Fruit fly (Drosophila melanogaster): ENCODE data around the gene CG1113.

Gene CG1113

dm6 chr3R:5219466-5219865 lies 33.5 kb upstream of the CG1113 start, which contains the start of the genes Prosbeta2R2 and CG1116 (continued):
- TF ChIP-seq HLH4C (GFP tag; IDR thresholded peaks at IDR 0.05; ENCODE audit: partially characterized antibody) (0 out of 3 replicates have a peak, but pooled peaks have one; percentile 34), unc-4 (GFP tag; IDR thresholded peaks at IDR 0.05; ENCODE audit: partially characterized antibody) (peak; percentile 57), CG9797 (GFP tag; optimal IDR thresholded peaks at IDR 0.05) (peak; percentile 88), cato (GFP tag; optimal IDR thresholded peaks at IDR 0.05; ENCODE audit: borderline replicate concordance) (no peak), CG17186 (GFP tag; optimal IDR thresholded peaks at IDR 0.05) (peak; percentile 35), bbx (GFP tag; IDR thresholded peaks at IDR 0.05; ENCODE audit: partially characterized antibody) (peak; percentile 73), CG6791 (GFP tag; IDR thresholded peaks at IDR 0.05; ENCODE audit: partially characterized antibody) (peak; percentile 44; the same call in 1 of the 3 replicates), CG13287 (GFP tag; IDR thresholded peaks at IDR 0.05; ENCODE audit: partially characterized antibody) (peak; percentile 77), CG16813 (GFP tag; IDR thresholded peaks at IDR 0.05; ENCODE audit: partially characterized antibody) (peak; percentile 55; the same call in 2 of the 3 replicates), Aef1 (GFP tag; IDR thresholded peaks at IDR 0.05) (no peak), Scr (GFP tag; IDR thresholded peaks at IDR 0.05; ENCODE audit: partially characterized antibody) (peak; percentile 48), vvl (GFP tag; IDR thresholded peaks at IDR 0.05) (0 out of 2 replicates have a peak, but pooled peaks have one; percentile 12), pzg (GFP tag; optimal IDR thresholded peaks at IDR 0.05) (peak; percentile 71), Gsc (GFP tag; IDR thresholded peaks at IDR 0.05) (no peak), Xrp1 (GFP tag; IDR thresholded peaks at IDR 0.05) (no peak), CG4617 (GFP tag; optimal IDR thresholded peaks at IDR 0.05; ENCODE audit: borderline replicate concordance) (peak; percentile 62), CG15514 (GFP tag; optimal IDR thresholded peaks at IDR 0.05) (peak; percentile 42), Ravus (GFP tag; IDR thresholded peaks at IDR 0.05) (no peak), Dref (GFP tag; IDR thresholded peaks at IDR 0.05) (peak; percentile 81), Sry-δ (GFP tag; optimal IDR thresholded peaks at IDR 0.05) (peak; percentile 80), CG33213 (GFP tag; optimal IDR thresholded peaks at IDR 0.05) (no peak), stwl (tag; optimal IDR thresholded peaks at IDR 0.05) (peak; percentile 3), Sin3A (optimal IDR thresholded peaks at IDR 0.05) (peak; percentile 42), Doc3 (GFP tag; IDR thresholded peaks at IDR 0.05; ENCODE audit: partially characterized antibody) (peak; percentile 54; the same call in 1 of the 3 replicates), CG7963 (GFP tag; IDR thresholded peaks at IDR 0.05; ENCODE audit: partially characterized antibody) (peak; percentile 63; the same call in 2 of the 3 replicates), hbn (GFP tag; IDR thresholded peaks at IDR 0.05; ENCODE audit: partially characterized antibody) (peak; percentile 30; the same call in 1 of the 2 replicates), CG30020 (tag; optimal IDR thresholded peaks at IDR 0.05) (no peak), MESR4 (GFP tag; optimal IDR thresholded peaks at IDR 0.05) (peak; percentile 78), CG1603 (tag; optimal IDR thresholded peaks at IDR 0.05) (peak; percentile 28), CG14860 (GFP tag; IDR thresholded peaks at IDR 0.05; ENCODE audit: partially characterized antibody) (peak; percentile 28; the same call in 1 of the 3 replicates), Opbp (GFP tag; IDR thresholded peaks at IDR 0.05; ENCODE audit: partially characterized antibody) (peak; percentile 47; the same call in 2 of the 3 replicates), CG34224 (GFP tag; IDR thresholded peaks at IDR 0.05; ENCODE audit: partially characterized antibody) (peak; percentile 58), CG7987 (GFP tag; optimal IDR thresholded peaks at IDR 0.05) (no peak), Med (GFP tag) (peak; percentile 80), Oli (tag; optimal IDR thresholded peaks at IDR 0.05) (no peak), sens (GFP tag) (peak; percentile 37), trem (tag; optimal IDR thresholded peaks at IDR 0.05) (peak; percentile 11), Myb (GFP tag; optimal IDR thresholded peaks at IDR 0.05) (peak; percentile 73)

- TF ChIP-seq CG11247 (GFP tag; IDR thresholded peaks at IDR 0.05): no peak
- no peak for TF ChIP-seq CG7556 (GFP tag; optimal IDR thresholded peaks at IDR 0.05)
- no peak for TF ChIP-seq D19B (GFP tag; optimal IDR thresholded peaks at IDR 0.05)
- no peak for TF ChIP-seq CG34224 (GFP tag; IDR thresholded peaks at IDR 0.05; ENCODE audit: partially characterized antibody)
- TF ChIP-seq tx (GFP tag; optimal IDR thresholded peaks at IDR 0.05): no peak
- no peak for TF ChIP-seq CG8290 (GFP tag; optimal IDR thresholded peaks at IDR 0.05)
- TF ChIP-seq CG8290 (tag; optimal IDR thresholded peaks at IDR 0.05): no peak
- TF ChIP-seq CkIIα-i1 (GFP tag; IDR thresholded peaks at IDR 0.05): no peak
- no peak for TF ChIP-seq CG7372 (GFP tag; IDR thresholded peaks at IDR 0.05)
- TF ChIP-seq abd-A (tag; optimal IDR thresholded peaks at IDR 0.05): no peak
- no peak for TF ChIP-seq sens-2 (GFP tag; IDR thresholded peaks at IDR 0.05)
- TF ChIP-seq salm (tag; optimal IDR thresholded peaks at IDR 0.05): no peak
- TF ChIP-seq NFAT (GFP tag; IDR thresholded peaks at IDR 0.05): no peak
- TF ChIP-seq dysf (GFP tag; IDR thresholded peaks at IDR 0.05): no peak
These were observed 29.8 kb upstream of the CG1113 start, which contains the start of gene CG2604 for dm6 chr3R:5223135-5223534. Gene CG2604 (minus strand): TSS chr3R:5223365.

Measured in whole organism, embryonic.